Worm (Caenorhabditis elegans) whole organism, mixed stage, embryonic: ENCODE measurements around the gene tnt-2.

Experiments
- M03D4.4 ChIP-seq: sonication (generic microtip); optimal IDR thresholded peaks from 2 replicates; lab custom pipeline; 2017; ENCODE audit warnings: mild to moderate bottlenecking, missing genetic modification characterization, missing compliant biosample characterization
- bed-3 ChIP-seq: fragments of 200-800 bp; sonication (Bioruptor generic); optimal IDR thresholded peaks from 3 replicates; lab custom pipeline; 2018; ENCODE audit warnings: mild to moderate bottlenecking, missing genetic modification characterization, moderate library complexity, missing compliant biosample characterization
- ceh-39 ChIP-seq: fragments of 150-350 bp; optimal IDR thresholded peaks from 2 replicates; lab custom pipeline; 2014; ENCODE audit warnings: missing biosample characterization, missing genetic modification characterization
- ceh-43 ChIP-seq: fragments of 200-800 bp; sonication (Bioruptor generic); optimal IDR thresholded peaks from 2 replicates; lab custom pipeline; 2018; ENCODE audit warnings: mild to moderate bottlenecking, missing genetic modification characterization, moderate library complexity, missing compliant biosample characterization
- ceh-83 ChIP-seq: fragments of 200-800 bp; sonication (Bioruptor generic); optimal IDR thresholded peaks from 2 replicates; lab custom pipeline; 2018; ENCODE audit warnings: mild to moderate bottlenecking, missing genetic modification characterization, missing compliant biosample characterization
- ces-1 ChIP-seq: fragments of 150-350 bp; optimal IDR thresholded peaks from 2 replicates; lab custom pipeline; 2014; ENCODE audit warnings: missing biosample characterization, missing genetic modification reagents, missing genetic modification characterization
- cnd-1 ChIP-seq: fragments of 200-800 bp; sonication (Bioruptor generic); optimal IDR thresholded peaks from 2 replicates; lab custom pipeline; 2018; ENCODE audit warnings: mild to moderate bottlenecking, missing genetic modification characterization, missing compliant biosample characterization
- drap-1 ChIP-seq: fragments of 200-800 bp; sonication (Bioruptor generic); optimal IDR thresholded peaks from 3 replicates; lab custom pipeline; 2018; ENCODE audit warnings: mild to moderate bottlenecking, missing genetic modification characterization, missing compliant biosample characterization
- elt-1 ChIP-seq: sonication (generic microtip); optimal IDR thresholded peaks from 2 replicates; lab custom pipeline; 2017; ENCODE audit warnings: missing genetic modification characterization, mild to moderate bottlenecking, missing compliant biosample characterization, antibody characterized with exemption, moderate library complexity, borderline replicate concordance; ENCODE audit not compliant: insufficient read depth
- elt-3 ChIP-seq: fragments of 150-350 bp; optimal IDR thresholded peaks from 2 replicates; lab custom pipeline; 2014; ENCODE audit warnings: missing biosample characterization, missing genetic modification characterization
- flh-1 ChIP-seq: fragments of 200-800 bp; sonication (Bioruptor generic); optimal IDR thresholded peaks from 2 replicates; lab custom pipeline; 2018; ENCODE audit warnings: mild to moderate bottlenecking, missing genetic modification characterization, moderate library complexity, missing compliant biosample characterization
- hlh-1 ChIP-seq: fragments of 150-350 bp; optimal IDR thresholded peaks from 2 replicates; lab custom pipeline; 2014; ENCODE audit warnings: missing biosample characterization, missing genetic modification reagents, missing genetic modification characterization
- lin-13 ChIP-seq: fragments of 150-350 bp; optimal IDR thresholded peaks from 2 replicates; lab custom pipeline; 2014; ENCODE audit warnings: missing biosample characterization, missing genetic modification characterization
- lin-32 ChIP-seq: fragments of 200-800 bp; sonication (Bioruptor generic); optimal IDR thresholded peaks from 2 replicates; lab custom pipeline; 2018; ENCODE audit warnings: mild to moderate bottlenecking, missing genetic modification characterization, missing compliant biosample characterization
- lsy-2 ChIP-seq: fragments of 150-350 bp; optimal IDR thresholded peaks from 2 replicates; lab custom pipeline; 2014; ENCODE audit warnings: missing biosample characterization, missing genetic modification characterization
- mab-5 ChIP-seq: fragments of 150-350 bp; optimal IDR thresholded peaks from 2 replicates; lab custom pipeline; 2014; ENCODE audit warnings: missing biosample characterization, missing genetic modification characterization
- mep-1 ChIP-seq: fragments of 150-350 bp; optimal IDR thresholded peaks from 2 replicates; lab custom pipeline; 2017; ENCODE audit warnings: missing biosample characterization, missing genetic modification reagents, missing genetic modification characterization, inconsistent platforms
- mls-2 ChIP-seq: sonication (generic microtip); optimal IDR thresholded peaks from 2 replicates; lab custom pipeline; 2016; ENCODE audit warnings: mild to moderate bottlenecking, missing genetic modification characterization, moderate library complexity, missing compliant biosample characterization
- nhr-12 ChIP-seq: fragments of 150-350 bp; optimal IDR thresholded peaks from 2 replicates; lab custom pipeline; 2014; ENCODE audit warnings: missing biosample characterization, missing genetic modification characterization
- nhr-2 ChIP-seq: fragments of 150-350 bp; optimal IDR thresholded peaks from 2 replicates; lab custom pipeline; 2014; ENCODE audit warnings: missing biosample characterization, missing genetic modification characterization
- nhr-237 ChIP-seq: fragments of 150-350 bp; optimal IDR thresholded peaks from 2 replicates; lab custom pipeline; 2014; ENCODE audit warnings: missing biosample characterization, missing genetic modification characterization
- nhr-28 ChIP-seq: fragments of 150-350 bp; optimal IDR thresholded peaks from 2 replicates; lab custom pipeline; 2014; ENCODE audit warnings: missing biosample characterization, missing genetic modification characterization
- pha-4 ChIP-seq: fragments of 150-350 bp; optimal IDR thresholded peaks from 2 replicates; lab custom pipeline; 2018; ENCODE audit warnings: missing biosample characterization, missing genetic modification reagents, missing genetic modification characterization
- snpc-4 ChIP-seq: fragments of 150-350 bp; optimal IDR thresholded peaks from 2 replicates; lab custom pipeline; 2014; ENCODE audit warnings: missing biosample characterization, missing genetic modification characterization
- sptf-1 ChIP-seq: sonication (generic microtip); optimal IDR thresholded peaks from 2 replicates; lab custom pipeline; 2017; ENCODE audit warnings: mild to moderate bottlenecking, missing genetic modification characterization, moderate library complexity, missing compliant biosample characterization
- unc-120 ChIP-seq: sonication (generic microtip); optimal IDR thresholded peaks from 2 replicates; lab custom pipeline; 2017; ENCODE audit warnings: missing genetic modification characterization, missing compliant biosample characterization; ENCODE audit not compliant: poor library complexity, severe bottlenecking
- unc-39 ChIP-seq: fragments of 150-350 bp; optimal IDR thresholded peaks from 2 replicates; lab custom pipeline; 2014; ENCODE audit warnings: missing biosample characterization, missing genetic modification characterization
- unc-62 ChIP-seq: fragments of 150-350 bp; optimal IDR thresholded peaks from 2 replicates; lab custom pipeline; 2014; ENCODE audit warnings: missing biosample characterization, missing genetic modification reagents, missing genetic modification characterization
- zip-8 ChIP-seq: fragments of 150-350 bp; optimal IDR thresholded peaks from 2 replicates; lab custom pipeline; 2014; ENCODE audit warnings: missing biosample characterization, missing genetic modification characterization
- ztf-11 ChIP-seq: fragments of 150-350 bp; optimal IDR thresholded peaks from 2 replicates; lab custom pipeline; 2014; ENCODE audit warnings: missing biosample characterization, missing genetic modification characterization

tnt-2 gene

ce11 chrX:8727306-8727705, 4.0 kb upstream of the tnt-2 start, which contains the start of gene EGAP4.1:
Gene EGAP4.1, minus strand, starts transcription at chrX:8727406.
- no peak for TF ChIP-seq nhr-2 (tag; lab: Kevin White, UChicago)

ce11 chrX:8723840-8724239, 490 bp upstream of the tnt-2 start:
- TF ChIP-seq pha-4 (no peak), ceh-43 (no peak), unc-62 (GFP tag; lab: Kevin White, UChicago) (peak; percentile 64), snpc-4 (tag; lab: Kevin White, UChicago) (no peak), unc-120 (peak; percentile 86), hlh-1 (tag; lab: Kevin White, UChicago) (peak; percentile 59), ztf-11 (tag; lab: Kevin White, UChicago) (no peak)

- TF ChIP-seq unc-39 (tag; lab: Kevin White, UChicago) (no peak), hlh-1 (tag; lab: Kevin White, UChicago) (no peak), bed-3 (GFP tag; lab: Kevin White, UChicago) (no peak), M03D4.4 (tag; lab: Kevin White, UChicago) (no peak), cnd-1 (tag; lab: Kevin White, UChicago) (no peak), nhr-28 (tag; lab: Kevin White, UChicago) (no peak), elt-1 (tag; lab: Kevin White, UChicago) (no peak), ces-1 (GFP tag; lab: Kevin White, UChicago) (no peak), unc-120 (no peak), nhr-12 (no peak), sptf-1 (tag; lab: Kevin White, UChicago) (no peak), snpc-4 (tag; lab: Kevin White, UChicago) (no peak), mls-2 (tag; lab: Kevin White, UChicago) (no peak), mab-5 (tag; lab: Kevin White, UChicago) (no peak), mep-1 (tag; lab: Kevin White, UChicago) (no peak)
These were observed 2.1 kb downstream of the tnt-2 start for ce11 chrX:8721273-8721672.

- no peak for TF ChIP-seq drap-1 (GFP tag; lab: Kevin White, UChicago)
- TF ChIP-seq lin-32 (GFP tag; lab: Kevin White, UChicago) = no peak
- TF ChIP-seq ceh-39 (tag; lab: Kevin White, UChicago) = no peak
- TF ChIP-seq nhr-2 (tag; lab: Kevin White, UChicago) = no peak
- TF ChIP-seq elt-1 (tag; lab: Kevin White, UChicago) = no peak
- no peak for TF ChIP-seq mab-5 (tag; lab: Kevin White, UChicago)
- no peak for TF ChIP-seq ztf-11 (tag; lab: Kevin White, UChicago)
- no peak for TF ChIP-seq unc-62 (GFP tag; lab: Kevin White, UChicago)
- TF ChIP-seq flh-1 (GFP tag; lab: Kevin White, UChicago) = no peak
- TF ChIP-seq M03D4.4 (tag; lab: Kevin White, UChicago) = no peak
- no peak for TF ChIP-seq lin-13 (tag; lab: Kevin White, UChicago)
- no peak for TF ChIP-seq nhr-12
- no peak for TF ChIP-seq lsy-2 (tag; lab: Kevin White, UChicago)
- no peak for TF ChIP-seq ceh-83 (GFP tag; lab: Kevin White, UChicago)
- no peak for TF ChIP-seq elt-3 (tag; lab: Kevin White, UChicago)
- TF ChIP-seq, all 35 proteins: peak for 0
These were observed 2.7 kb downstream of the tnt-2 start, which contains the start of gene F53A9.9 for ce11 chrX:8720658-8721057. Gene F53A9.9, minus strand, starts transcription at chrX:8720758.

ce11 chrX:8719888-8720287, 3.5 kb downstream of the tnt-2 start:
- TF ChIP-seq unc-120 (no peak), ztf-11 (tag; lab: Kevin White, UChicago) (no peak), elt-1 (tag; lab: Kevin White, UChicago) (no peak), ces-1 (GFP tag; lab: Kevin White, UChicago) (no peak), ceh-39 (tag; lab: Kevin White, UChicago) (no peak), mep-1 (tag; lab: Kevin White, UChicago) (no peak), unc-62 (GFP tag; lab: Kevin White, UChicago) (no peak), nhr-237 (tag; lab: Kevin White, UChicago) (no peak), ceh-83 (GFP tag; lab: Kevin White, UChicago) (no peak), unc-39 (tag; lab: Kevin White, UChicago) (no peak), mls-2 (tag; lab: Kevin White, UChicago) (no peak), hlh-1 (tag; lab: Kevin White, UChicago) (no peak), nhr-2 (tag; lab: Kevin White, UChicago) (no peak), ceh-43 (no peak), zip-8 (tag; lab: Kevin White, UChicago) (no peak), pha-4 (no peak), lsy-2 (tag; lab: Kevin White, UChicago) (no peak), nhr-12 (no peak), bed-3 (GFP tag; lab: Kevin White, UChicago) (no peak), nhr-28 (tag; lab: Kevin White, UChicago) (no peak)
